Fruit fly (Drosophila melanogaster) whole organism: ENCODE data around the gene PIP82.

Experiments
- CG8478 ChIP-seq: fragments of >200 bp; optimal IDR thresholded peaks from 2 replicates; lab custom pipeline; 2018; ENCODE audit warnings: inconsistent platforms
- EcR ChIP-seq, 2 experiments: fragments of >200 bp; optimal IDR thresholded peaks; 2 replicates each; lab custom pipeline; 2017; ENCODE audit warnings: missing biosample characterization in 2 of 2, missing genetic modification characterization in 2 of 2, missing genetic modification reagents in 2 of 2
- pan ChIP-seq: fragments of >200 bp; optimal IDR thresholded peaks from 2 replicates; lab custom pipeline; 2017
- psq ChIP-seq: fragments of >200 bp; optimal IDR thresholded peaks from 2 replicates; lab custom pipeline; 2017

DNA sequence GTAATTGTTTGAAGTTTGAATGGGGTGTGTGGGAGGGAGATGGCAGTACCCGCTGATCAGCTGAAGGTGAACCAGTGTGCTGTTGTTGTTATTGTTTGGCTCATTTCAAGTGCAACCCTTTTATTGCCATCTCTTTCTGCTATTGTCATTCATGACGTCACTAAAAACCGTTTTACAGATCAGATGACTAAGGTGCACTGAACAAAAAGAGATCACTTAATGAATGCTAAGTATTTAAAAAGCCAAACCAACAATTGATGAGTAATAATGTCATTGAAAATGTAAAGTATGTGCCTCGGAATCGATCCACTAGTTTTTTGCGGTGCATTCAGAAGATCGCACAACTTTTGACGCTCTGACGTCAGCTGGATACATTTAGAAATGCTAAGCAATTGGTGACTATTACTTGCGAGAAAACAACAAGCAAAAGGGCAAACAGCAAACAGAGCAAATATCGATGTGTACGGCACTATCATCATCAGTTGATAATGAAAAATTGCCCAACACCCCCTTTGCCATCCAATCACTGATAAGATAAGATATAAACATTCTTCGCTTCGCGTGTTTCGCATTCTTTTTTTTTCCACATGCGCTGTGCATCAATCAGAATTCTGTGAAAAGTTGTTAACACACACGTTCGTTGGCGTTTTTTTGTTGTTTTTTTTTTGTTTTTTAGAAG lies 45.3 kb upstream of the PIP82 start:
- TF ChIP-seq pan = no peak
- TF ChIP-seq psq (lab: Kevin White, UChicago) = no peak
- no peak for TF ChIP-seq EcR (GFP tag; optimal IDR thresholded peaks at IDR 0.05; lab: Kevin White, UChicago)
- no peak for TF ChIP-seq CG8478 (lab: Kevin White, UChicago)
